Fruit fly (Drosophila melanogaster): ENCODE results near the gene CG11854.

CG11854 gene

DNA sequence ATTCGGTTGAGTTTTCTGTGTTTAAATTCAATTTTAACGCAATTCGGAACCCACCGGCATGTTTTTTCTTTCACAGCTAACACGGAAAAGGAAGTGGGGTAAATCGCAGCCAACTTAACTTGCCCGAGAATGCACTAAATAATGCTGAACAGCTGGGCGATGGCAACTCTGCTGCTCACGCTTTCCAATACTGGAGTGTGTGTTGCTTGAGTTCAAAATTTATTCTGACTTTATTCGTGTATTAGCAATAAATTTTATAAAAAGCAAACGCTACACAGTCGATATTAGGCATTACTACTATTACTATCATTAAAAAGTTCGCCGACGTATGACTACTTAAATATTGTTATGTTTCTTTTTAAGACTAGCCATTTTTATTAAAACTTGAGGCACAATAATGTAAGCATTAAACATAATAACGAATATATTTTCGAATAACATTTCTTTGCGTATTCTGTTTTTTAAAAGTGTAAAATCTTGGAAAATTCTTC, 5.6 kb downstream of the CG11854 start, which contains the start of the genes RpS27 and Nup37 (continued):
- TF ChIP-seq CG8359 (GFP tag; optimal IDR thresholded peaks at IDR 0.05; ENCODE audit: borderline replicate concordance) (peak; percentile 94), hkb (optimal IDR thresholded peaks at IDR 0.05) (no peak), hkb (GFP tag; IDR thresholded peaks at IDR 0.05) (peak; percentile 94), E2f2 (GFP tag; IDR thresholded peaks at IDR 0.05) (peak; percentile 85), chif (GFP tag; optimal IDR thresholded peaks at IDR 0.05) (peak; percentile 96 to 98), knrl (GFP tag; IDR thresholded peaks at IDR 0.05; ENCODE audit: partially characterized antibody) (0 out of 3 replicates have a peak, but pooled peaks have one; percentile 44), Rfx (GFP tag; IDR thresholded peaks at IDR 0.05) (peak; percentile 99), CG5953 (GFP tag; IDR thresholded peaks at IDR 0.05) (peak; percentile 96), CG14965 (GFP tag; optimal IDR thresholded peaks at IDR 0.05; ENCODE audit: borderline replicate concordance) (peak; percentile 91), Eip74EF (GFP tag; optimal IDR thresholded peaks at IDR 0.05) (peak in 1 of 2 experiments; percentile 93), Med (GFP tag) (peak; percentile 100), Tbp (GFP tag; optimal IDR thresholded peaks at IDR 0.05) (no peak), tin (GFP tag; optimal IDR thresholded peaks at IDR 0.05) (peak; percentile 98), CG30431 (GFP tag; optimal IDR thresholded peaks at IDR 0.05) (peak; percentile 98), bsh (GFP tag; optimal IDR thresholded peaks at IDR 0.05) (peak; percentile 50 to 93), Lim3 (GFP tag; IDR thresholded peaks at IDR 0.05) (peak; percentile 68; the same call in 1 of the 2 replicates), CG18619 (GFP tag; optimal IDR thresholded peaks at IDR 0.05) (peak; percentile 99), gro (GFP tag; optimal IDR thresholded peaks at IDR 0.05) (peak; percentile 97), CG5245 (GFP tag; optimal IDR thresholded peaks at IDR 0.05) (peak; percentile 98), CG17568 (GFP tag; optimal IDR thresholded peaks at IDR 0.05) (peak; percentile 98), CG2202 (tag; optimal IDR thresholded peaks at IDR 0.05) (peak; percentile 96), ase (GFP tag; IDR thresholded peaks at IDR 0.05) (peak; percentile 98), gfzf (GFP tag; optimal IDR thresholded peaks at IDR 0.05) (peak; percentile 96), Atf6 (GFP tag; IDR thresholded peaks at IDR 0.05) (peak; percentile 93), zfh1 (GFP tag; IDR thresholded peaks at IDR 0.05) (peak; percentile 98), CG15269 (tag; optimal IDR thresholded peaks at IDR 0.05) (peak; percentile 94), bab2 (GFP tag; optimal IDR thresholded peaks at IDR 0.05) (peak; percentile 97), zf30C (GFP tag; optimal IDR thresholded peaks at IDR 0.05) (peak; percentile 61), esg (GFP tag; conservative IDR thresholded peaks at IDR 0.05) (peak; percentile 84), en (GFP tag; optimal IDR thresholded peaks at IDR 0.05) (peak; percentile 98), NC2α (GFP tag; optimal IDR thresholded peaks at IDR 0.05) (peak; percentile 98), inv (GFP tag; IDR thresholded peaks at IDR 0.05; ENCODE audit: partially characterized antibody) (no peak), CG14050 (GFP tag; IDR thresholded peaks at IDR 0.05) (peak; percentile 93), CkIIα-i1 (GFP tag; IDR thresholded peaks at IDR 0.05) (peak; percentile 87; the same call in 1 of the 2 replicates), Meics (GFP tag; optimal IDR thresholded peaks at IDR 0.05) (peak; percentile 99), sc (optimal IDR thresholded peaks at IDR 0.05) (no peak), sc (GFP tag; optimal IDR thresholded peaks at IDR 0.05) (peak; percentile 97), CG12769 (tag; optimal IDR thresholded peaks at IDR 0.05) (peak; percentile 98), CG7839 (tag; optimal IDR thresholded peaks at IDR 0.05) (peak; percentile 96), tup (GFP tag; optimal IDR thresholded peaks at IDR 0.05) (peak; percentile 93), odd (GFP tag; optimal IDR thresholded peaks at IDR 0.05) (peak; percentile 99), CG10209 (GFP tag; optimal IDR thresholded peaks at IDR 0.05) (peak; percentile 99), CG9876 (GFP tag; optimal IDR thresholded peaks at IDR 0.05) (peak; percentile 99), kni (GFP tag; optimal IDR thresholded peaks at IDR 0.05) (peak; percentile 100), CG4282 (GFP tag; optimal IDR thresholded peaks at IDR 0.05) (peak; percentile 97), CG8924 (tag; optimal IDR thresholded peaks at IDR 0.05) (peak; percentile 93), jumu (GFP tag; optimal IDR thresholded peaks at IDR 0.05) (peak; percentile 96), repo (GFP tag; optimal IDR thresholded peaks at IDR 0.05) (peak; percentile 98), CG17359 (tag; optimal IDR thresholded peaks at IDR 0.05) (peak; percentile 97), chm (GFP tag; IDR thresholded peaks at IDR 0.05) (peak; percentile 99)
